Fruit fly (Drosophila melanogaster): Measurements from ENCODE around the gene Trmt61.

Gene Trmt61

dm6 chr3R:26104302-26105140 lies 45.2 kb downstream of the Trmt61 start (continued):
- TF ChIP-seq CG34376 (GFP tag; optimal IDR thresholded peaks at IDR 0.05): no peak
- TF ChIP-seq CG12942 (GFP tag; optimal IDR thresholded peaks at IDR 0.05): no peak
- TF ChIP-seq CG6813 (GFP tag; optimal IDR thresholded peaks at IDR 0.05): no peak
- TF ChIP-seq gsb-n (tag; optimal IDR thresholded peaks at IDR 0.05): no peak
- no peak for TF ChIP-seq fd3F (GFP tag; optimal IDR thresholded peaks at IDR 0.05)
- TF ChIP-seq Atf6 (GFP tag; IDR thresholded peaks at IDR 0.05): peak; percentile 43
- no peak for TF ChIP-seq CG1647 (GFP tag; optimal IDR thresholded peaks at IDR 0.05)
- TF ChIP-seq H2.0 (GFP tag; IDR thresholded peaks at IDR 0.05): no peak
- no peak for TF ChIP-seq CG43689 (GFP tag; IDR thresholded peaks at IDR 0.05)
- TF ChIP-seq gem (tag; optimal IDR thresholded peaks at IDR 0.05): peak; percentile 72
- TF ChIP-seq Optix (GFP tag; IDR thresholded peaks at IDR 0.05): no peak
- TF ChIP-seq CG11085 (GFP tag; IDR thresholded peaks at IDR 0.05): no peak
- no peak for TF ChIP-seq gro (GFP tag; optimal IDR thresholded peaks at IDR 0.05)
- TF ChIP-seq CG10147 (GFP tag; optimal IDR thresholded peaks at IDR 0.05): peak; percentile 28
- TF ChIP-seq Hr78 (GFP tag; optimal IDR thresholded peaks at IDR 0.05): no peak
- TF ChIP-seq Rfx (GFP tag; IDR thresholded peaks at IDR 0.05): peak; percentile 70
- TF ChIP-seq Chrac-16 (GFP tag; optimal IDR thresholded peaks at IDR 0.05): no peak
- TF ChIP-seq CG13624 (GFP tag; optimal IDR thresholded peaks at IDR 0.05): no peak
- TF ChIP-seq gsb (GFP tag; IDR thresholded peaks at IDR 0.05): no peak
- TF ChIP-seq pfk (GFP tag; optimal IDR thresholded peaks at IDR 0.05): no peak
- TF ChIP-seq CG7839 (tag; optimal IDR thresholded peaks at IDR 0.05): peak; percentile 42
- TF ChIP-seq CG6175 (GFP tag; IDR thresholded peaks at IDR 0.05): no peak
- peak; percentile 14 for TF ChIP-seq CG2712 (tag; optimal IDR thresholded peaks at IDR 0.05)
- no peak for TF ChIP-seq CrebB (tag; optimal IDR thresholded peaks at IDR 0.05)
- no peak for TF ChIP-seq ATbp (GFP tag; optimal IDR thresholded peaks at IDR 0.05)
- TF ChIP-seq ara (GFP tag; IDR thresholded peaks at IDR 0.05): no peak
- no peak for TF ChIP-seq CG32772 (GFP tag; IDR thresholded peaks at IDR 0.05)
- TF ChIP-seq sim (GFP tag; IDR thresholded peaks at IDR 0.05): no peak
- no peak for TF ChIP-seq CG5245 (GFP tag; optimal IDR thresholded peaks at IDR 0.05)
- TF ChIP-seq vvl (GFP tag; IDR thresholded peaks at IDR 0.05): no peak
- 0 out of 3 replicates have a peak, but pooled peaks have one; percentile 7 for TF ChIP-seq CG34422 (GFP tag; IDR thresholded peaks at IDR 0.05)
- TF ChIP-seq onecut (GFP tag; IDR thresholded peaks at IDR 0.05): no peak
- TF ChIP-seq p53 (GFP tag; optimal IDR thresholded peaks at IDR 0.05): no peak
- TF ChIP-seq CG4854 (GFP tag; optimal IDR thresholded peaks at IDR 0.05): no peak
- TF ChIP-seq CG31224 (GFP tag; IDR thresholded peaks at IDR 0.05): 0 out of 2 replicates have a peak, but pooled peaks have one; percentile 16
- no peak for TF ChIP-seq CG6791 (GFP tag; IDR thresholded peaks at IDR 0.05; ENCODE audit: partially characterized antibody)
- no peak for TF ChIP-seq ap (GFP tag; IDR thresholded peaks at IDR 0.05)
- TF ChIP-seq otp (GFP tag; IDR thresholded peaks at IDR 0.05): no peak
- no peak for TF ChIP-seq CG4328 (GFP tag; optimal IDR thresholded peaks at IDR 0.05)
- TF ChIP-seq bab2 (GFP tag; optimal IDR thresholded peaks at IDR 0.05): peak; percentile 17
- TF ChIP-seq CG14014 (GFP tag; IDR thresholded peaks at IDR 0.05): peak; percentile 28; the same call in 1 of the 2 replicates
- no peak for TF ChIP-seq CG4707 (GFP tag; optimal IDR thresholded peaks at IDR 0.05)
- peak; percentile 39 for TF ChIP-seq CoRest (tag; optimal IDR thresholded peaks at IDR 0.05)
- no peak for TF ChIP-seq grn (GFP tag; optimal IDR thresholded peaks at IDR 0.05)
- TF ChIP-seq org-1 (GFP tag; optimal IDR thresholded peaks at IDR 0.05): no peak
- no peak for TF ChIP-seq CG6683 (GFP tag; optimal IDR thresholded peaks at IDR 0.05)
- peak; percentile 44 for TF ChIP-seq sd (tag; optimal IDR thresholded peaks at IDR 0.05)
- no peak for TF ChIP-seq bbx (GFP tag; IDR thresholded peaks at IDR 0.05; ENCODE audit: partially characterized antibody)
- no peak for TF ChIP-seq mam (GFP tag; optimal IDR thresholded peaks at IDR 0.05)
- TF ChIP-seq CG14710 (tag; optimal IDR thresholded peaks at IDR 0.05): no peak
